Worm (Caenorhabditis elegans) whole organism, midembryonic: ENCODE data around the gene fubl-3.

Experiments used
- T22C8.4 ChIP-seq: fragments of 200-800 bp; sonication (Bioruptor generic); IDR thresholded peaks from 2 replicates; pipeline ENCODE4 v1.3.6; 2022; ENCODE audit warnings: missing genetic modification characterization, missing compliant biosample characterization
- cog-1 ChIP-seq: sonication (generic microtip); optimal IDR thresholded peaks from 2 replicates; lab custom pipeline; 2016; ENCODE audit warnings: missing genetic modification characterization, missing compliant biosample characterization
- flt-1 ChIP-seq: fragments of 200-800 bp; sonication (Bioruptor generic); IDR thresholded peaks from 2 replicates; pipeline ENCODE4 v1.3.6; 2022; ENCODE audit warnings: missing genetic modification characterization, missing compliant biosample characterization
- klf-2 ChIP-seq: fragments of 200-800 bp; sonication (Bioruptor generic); conservative IDR thresholded peaks from 2 replicates; pipeline ENCODE4 v1.3.6; 2022; ENCODE audit warnings: missing genetic modification reagents, missing genetic modification characterization, missing compliant biosample characterization
- med-1 ChIP-seq: sonication (generic microtip); optimal IDR thresholded peaks from 2 replicates; lab custom pipeline; 2017; ENCODE audit warnings: missing genetic modification characterization, mild to moderate bottlenecking, missing compliant biosample characterization, antibody characterized with exemption, missing genetic modification reagents; ENCODE audit not compliant: insufficient read depth
- ref-1 ChIP-seq: fragments of 200-800 bp; sonication (Bioruptor generic); conservative IDR thresholded peaks from 2 replicates; pipeline ENCODE4 v1.3.6; 2022; ENCODE audit warnings: missing genetic modification reagents, missing genetic modification characterization, missing compliant biosample characterization
- tab-1 ChIP-seq: fragments of 200-800 bp; sonication (Bioruptor generic); IDR thresholded peaks from 2 replicates; pipeline ENCODE4 v1.3.6; 2022; ENCODE audit warnings: missing genetic modification characterization, missing compliant biosample characterization
- ztf-23 ChIP-seq: fragments of 200-800 bp; sonication (Bioruptor generic); IDR thresholded peaks from 2 replicates; pipeline ENCODE4 v1.3.6; 2022; ENCODE audit warnings: missing genetic modification reagents, missing genetic modification characterization, missing compliant biosample characterization
- ztf-29 ChIP-seq: fragments of 200-800 bp; sonication (Bioruptor generic); IDR thresholded peaks from 2 replicates; pipeline ENCODE4 v1.3.6; 2022; ENCODE audit warnings: missing genetic modification reagents, missing genetic modification characterization, missing compliant biosample characterization

ce11 chrX:17391515-17391914 is 42.7 kb upstream of the fubl-3 start, which contains the start of gene F10D7.5:
- TF ChIP-seq flt-1 (no peak), ref-1 (no peak), tab-1 (no peak), ztf-23 (GFP tag; lab: Robert Waterston, UW) (no peak), cog-1 (tag; lab: Kevin White, UChicago) (no peak), klf-2 (no peak), T22C8.4 (GFP tag; lab: Robert Waterston, UW) (no peak), med-1 (GFP tag; lab: Kevin White, UChicago) (no peak), ztf-29 (GFP tag; lab: Robert Waterston, UW) (no peak)
